Fruit fly (Drosophila melanogaster): ENCODE results near the gene Rhau.

The Rhau gene

dm6 chr2L:20716077-20716476, 41.7 kb downstream of the Rhau start (continued):
- TF ChIP-seq CG10267 (tag; optimal IDR thresholded peaks at IDR 0.05) (peak; percentile 15), sd (tag; optimal IDR thresholded peaks at IDR 0.05) (no peak), ATbp (GFP tag; optimal IDR thresholded peaks at IDR 0.05) (no peak), HLHmδ (GFP tag; optimal IDR thresholded peaks at IDR 0.05) (peak; percentile 76), CG17385 (GFP tag; optimal IDR thresholded peaks at IDR 0.05) (no peak), sna (GFP tag; IDR thresholded peaks at IDR 0.05; ENCODE audit: partially characterized antibody) (0 out of 2 replicates have a peak, but pooled peaks have one; percentile 53), CG6854 (GFP tag; optimal IDR thresholded peaks at IDR 0.05) (no peak), danr (GFP tag; IDR thresholded peaks at IDR 0.05) (no peak), CG4404 (GFP tag; IDR thresholded peaks at IDR 0.05) (no peak), CG10147 (GFP tag; optimal IDR thresholded peaks at IDR 0.05) (no peak), gem (tag; optimal IDR thresholded peaks at IDR 0.05) (no peak), Dek (tag; optimal IDR thresholded peaks at IDR 0.05) (no peak), twi (tag; optimal IDR thresholded peaks at IDR 0.05) (no peak), E2f1 (GFP tag; IDR thresholded peaks at IDR 0.05) (no peak), CG10274 (GFP tag; optimal IDR thresholded peaks at IDR 0.05) (no peak), MTF-1 (GFP tag; optimal IDR thresholded peaks at IDR 0.05; ENCODE audit: borderline replicate concordance) (no peak), CG15269 (tag; optimal IDR thresholded peaks at IDR 0.05) (peak; percentile 22), CG17328 (GFP tag; IDR thresholded peaks at IDR 0.05) (no peak), CG18262 (tag; optimal IDR thresholded peaks at IDR 0.05) (peak; percentile 34), CG14667 (GFP tag; IDR thresholded peaks at IDR 0.05) (no peak), hth (optimal IDR thresholded peaks at IDR 0.05) (no peak), bcd (GFP tag; optimal IDR thresholded peaks at IDR 0.05) (no peak), Ets65A (GFP tag) (no peak), Eip74EF (GFP tag; optimal IDR thresholded peaks at IDR 0.05) (peak in 1 of 2 experiments; percentile 28), Xrp1 (GFP tag; IDR thresholded peaks at IDR 0.05) (no peak), disco-r (GFP tag; optimal IDR thresholded peaks at IDR 0.05) (no peak), Abd-B (GFP tag; optimal IDR thresholded peaks at IDR 0.05) (no peak), CG3407 (GFP tag; optimal IDR thresholded peaks at IDR 0.05) (peak; percentile 16), gce (GFP tag; IDR thresholded peaks at IDR 0.05) (no peak), ham (GFP tag; IDR thresholded peaks at IDR 0.05) (no peak), CG12236 (GFP tag; optimal IDR thresholded peaks at IDR 0.05) (no peak), CG13775 (GFP tag; optimal IDR thresholded peaks at IDR 0.05) (no peak), pfk (GFP tag; optimal IDR thresholded peaks at IDR 0.05) (no peak), Drgx (GFP tag; IDR thresholded peaks at IDR 0.05) (peak; percentile 63), CG31388 (GFP tag; optimal IDR thresholded peaks at IDR 0.05) (no peak), nerfin-2 (GFP tag; IDR thresholded peaks at IDR 0.05; ENCODE audit: partially characterized antibody) (no peak), Spps (tag; optimal IDR thresholded peaks at IDR 0.05) (peak; percentile 59), row (GFP tag; IDR thresholded peaks at IDR 0.05) (no peak), jumu (GFP tag; optimal IDR thresholded peaks at IDR 0.05) (no peak), trem (tag; optimal IDR thresholded peaks at IDR 0.05) (no peak), ap (GFP tag; IDR thresholded peaks at IDR 0.05) (no peak), Hr3 (GFP tag; optimal IDR thresholded peaks at IDR 0.05) (no peak), Jarid2 (GFP tag; optimal IDR thresholded peaks at IDR 0.05) (peak; percentile 20), CG12659 (GFP tag; optimal IDR thresholded peaks at IDR 0.05) (no peak), CG17612 (GFP tag; IDR thresholded peaks at IDR 0.05) (no peak), CG32772 (GFP tag; IDR thresholded peaks at IDR 0.05) (no peak), CG2202 (tag; optimal IDR thresholded peaks at IDR 0.05) (peak; percentile 58), caup (GFP tag; optimal IDR thresholded peaks at IDR 0.05; ENCODE audit: severe bottlenecking) (no peak), Oli (tag; optimal IDR thresholded peaks at IDR 0.05) (no peak), CG14710 (tag; optimal IDR thresholded peaks at IDR 0.05) (peak; percentile 43), sug (tag; optimal IDR thresholded peaks at IDR 0.05) (peak; percentile 8)

All from whole organism, embryonic.